Fruit fly (Drosophila melanogaster): ENCODE results near the gene CG9917.

The CG9917 gene

dm6 chrX:16332615-16333288 is 9.7 kb upstream of the CG9917 start (continued):
- TF ChIP-seq Nf-YC (tag; optimal IDR thresholded peaks at IDR 0.05) (peak; percentile 89), gem (tag; optimal IDR thresholded peaks at IDR 0.05) (peak; percentile 98), Scr (GFP tag; IDR thresholded peaks at IDR 0.05; ENCODE audit: partially characterized antibody) (no peak), btn (GFP tag; optimal IDR thresholded peaks at IDR 0.05) (peak; percentile 92), vfl (GFP tag; optimal IDR thresholded peaks at IDR 0.05) (peak; percentile 93), al (GFP tag; IDR thresholded peaks at IDR 0.05) (peak; percentile 90), CG3995 (GFP tag; optimal IDR thresholded peaks at IDR 0.05) (peak; percentile 69), CG13894 (tag; optimal IDR thresholded peaks at IDR 0.05) (peak; percentile 97), CG15696 (tag; optimal IDR thresholded peaks at IDR 0.05) (peak; percentile 93), fd96Cb (tag; optimal IDR thresholded peaks at IDR 0.05) (peak; percentile 96), MESR4 (GFP tag; optimal IDR thresholded peaks at IDR 0.05) (peak; percentile 53), da (GFP tag; optimal IDR thresholded peaks at IDR 0.05) (peak; percentile 91), Opbp (GFP tag; IDR thresholded peaks at IDR 0.05; ENCODE audit: partially characterized antibody) (no peak), dan (GFP tag; IDR thresholded peaks at IDR 0.05) (no peak), tna (GFP tag; IDR thresholded peaks at IDR 0.05; ENCODE audit: partially characterized antibody) (no peak), CG17612 (GFP tag; IDR thresholded peaks at IDR 0.05) (peak; percentile 63), B-H2 (GFP tag; optimal IDR thresholded peaks at IDR 0.05) (peak; percentile 94), slbo (GFP tag; IDR thresholded peaks at IDR 0.05) (peak; percentile 90), inv (GFP tag; IDR thresholded peaks at IDR 0.05; ENCODE audit: partially characterized antibody) (no peak), Bdp1 (GFP tag; optimal IDR thresholded peaks at IDR 0.05) (peak; percentile 87), hth (optimal IDR thresholded peaks at IDR 0.05) (no peak), CrebB (tag; optimal IDR thresholded peaks at IDR 0.05) (peak; percentile 94), Hr78 (GFP tag; optimal IDR thresholded peaks at IDR 0.05) (peak in 1 of 2 experiments; percentile 91), mld (GFP tag; IDR thresholded peaks at IDR 0.05; ENCODE audit: partially characterized antibody) (no peak), dmrt99B (tag; optimal IDR thresholded peaks at IDR 0.05) (peak; percentile 98), knrl (GFP tag; IDR thresholded peaks at IDR 0.05; ENCODE audit: partially characterized antibody) (no peak), shn (GFP tag; optimal IDR thresholded peaks at IDR 0.05) (peak; percentile 94), CG6813 (GFP tag; optimal IDR thresholded peaks at IDR 0.05) (peak; percentile 95), ftz-f1 (GFP tag; optimal IDR thresholded peaks at IDR 0.05) (no peak), ranshi (GFP tag; IDR thresholded peaks at IDR 0.05) (peak; percentile 86), fru (optimal IDR thresholded peaks at IDR 0.05) (no peak), chinmo (GFP tag; IDR thresholded peaks at IDR 0.05; ENCODE audit: partially characterized antibody) (no peak; the same call in 2 of the 4 replicates), CG4820 (GFP tag; optimal IDR thresholded peaks at IDR 0.05) (peak; percentile 90), Xbp1 (GFP tag; optimal IDR thresholded peaks at IDR 0.05) (peak; percentile 93), CG2889 (GFP tag; IDR thresholded peaks at IDR 0.05) (peak; percentile 80), Dbx (GFP tag; IDR thresholded peaks at IDR 0.05) (peak; percentile 90; the same call in 2 of the 3 replicates), scrt (GFP tag; optimal IDR thresholded peaks at IDR 0.05) (peak; percentile 95), CG14710 (tag; optimal IDR thresholded peaks at IDR 0.05) (peak; percentile 96), sd (tag; optimal IDR thresholded peaks at IDR 0.05) (peak; percentile 90), cad (GFP tag; optimal IDR thresholded peaks at IDR 0.05) (no peak), CG16815 (GFP tag; optimal IDR thresholded peaks at IDR 0.05) (peak; percentile 93), usp (GFP tag; optimal IDR thresholded peaks at IDR 0.05) (no peak), CG11247 (GFP tag; IDR thresholded peaks at IDR 0.05) (peak; percentile 84), Hand (GFP tag; optimal IDR thresholded peaks at IDR 0.05) (peak; percentile 96), Hmx (GFP tag; optimal IDR thresholded peaks at IDR 0.05) (peak; percentile 88), CG10565 (GFP tag; optimal IDR thresholded peaks at IDR 0.05) (peak; percentile 83), Abd-B (GFP tag; optimal IDR thresholded peaks at IDR 0.05) (peak; percentile 93), Oaz (GFP tag; IDR thresholded peaks at IDR 0.05) (peak; percentile 83), lmd (GFP tag; IDR thresholded peaks at IDR 0.05) (peak; percentile 95)
